Fruit fly (Drosophila melanogaster) whole organism, embryonic: ENCODE measurements around the gene SerRS.
A peak's percentile ranks its signal among the peaks of the same experiment; 100 is the strongest.

Source experiments
- Atf6 ChIP-seq: fragments of 200-800 bp; sonication (Bioruptor generic); IDR thresholded peaks from 2 replicates; pipeline ENCODE4 v1.3.6; 2022; ENCODE audit warnings: missing biosample characterization, missing genetic modification characterization
- Bgb ChIP-seq: fragments of 200-800 bp; sonication (Bioruptor generic); IDR thresholded peaks from 2 replicates; pipeline ENCODE4 v1.3.6; 2022; ENCODE audit warnings: missing biosample characterization, missing genetic modification characterization; ENCODE audit not compliant: partially characterized antibody
- CG1024 ChIP-seq: fragments of 200-800 bp; sonication (Bioruptor generic); IDR thresholded peaks from 2 replicates; pipeline ENCODE4 v1.3.6; 2022; ENCODE audit warnings: missing biosample characterization, missing genetic modification characterization
- CG11093 ChIP-seq: fragments of 200-800 bp; sonication (Bioruptor generic); IDR thresholded peaks from 3 replicates; pipeline ENCODE4 v1.3.6; 2022; ENCODE audit warnings: missing biosample characterization, missing genetic modification characterization
- CG11723 ChIP-seq: fragments of 200-800 bp; sonication (Bioruptor generic); optimal IDR thresholded peaks from 2 replicates; lab custom pipeline; 2017; ENCODE audit warnings: missing biosample characterization, mild to moderate bottlenecking, missing genetic modification characterization
- CG13296 ChIP-seq: fragments of 200-800 bp; sonication (Bioruptor generic); optimal IDR thresholded peaks from 3 replicates; lab custom pipeline; 2018; ENCODE audit warnings: missing biosample characterization, mild to moderate bottlenecking, missing genetic modification characterization
- CG18011 ChIP-seq: fragments of 200-800 bp; sonication (Bioruptor generic); optimal IDR thresholded peaks from 2 replicates; lab custom pipeline; 2017; ENCODE audit warnings: missing biosample characterization, missing genetic modification characterization, mild to moderate bottlenecking, moderate library complexity, missing genotype
- CG2889 ChIP-seq: fragments of 200-800 bp; sonication (Bioruptor generic); IDR thresholded peaks from 3 replicates; pipeline ENCODE4 v1.3.6; 2022; ENCODE audit warnings: missing biosample characterization, missing genetic modification characterization
- CG30020 ChIP-seq: fragments of 200-800 bp; optimal IDR thresholded peaks from 2 replicates; lab custom pipeline; 2019; ENCODE audit warnings: missing biosample characterization, mild to moderate bottlenecking, missing genetic modification characterization, moderate library complexity
- CG3065 ChIP-seq: fragments of 200-800 bp; sonication (Bioruptor generic); optimal IDR thresholded peaks from 2 replicates; lab custom pipeline; 2016; ENCODE audit warnings: missing biosample characterization, missing genetic modification characterization
- CG3838 ChIP-seq: fragments of 200-800 bp; sonication (Bioruptor generic); optimal IDR thresholded peaks from 3 replicates; lab custom pipeline; 2016; ENCODE audit warnings: missing biosample characterization, missing genetic modification characterization
- CG4328 ChIP-seq: fragments of 200-800 bp; sonication (Bioruptor generic); optimal IDR thresholded peaks from 3 replicates; lab custom pipeline; 2017; ENCODE audit warnings: missing biosample characterization, missing genetic modification reagents, missing genetic modification characterization
- CG4707 ChIP-seq: fragments of 200-800 bp; sonication (Bioruptor generic); optimal IDR thresholded peaks from 2 replicates; lab custom pipeline; 2018; ENCODE audit warnings: missing biosample characterization, mild to moderate bottlenecking, missing genetic modification characterization, moderate library complexity
- CG5180 ChIP-seq: fragments of 200-800 bp; sonication (Bioruptor generic); optimal IDR thresholded peaks from 3 replicates; lab custom pipeline; 2017; ENCODE audit warnings: missing biosample characterization, missing genetic modification characterization, mild to moderate bottlenecking, moderate library complexity, missing genetic modification reagents
- CG6272 ChIP-seq: fragments of 200-800 bp; sonication (Bioruptor generic); IDR thresholded peaks from 2 replicates; pipeline ENCODE4 v1.3.6; 2022; ENCODE audit warnings: missing biosample characterization, missing genetic modification characterization
- CG6854 ChIP-seq: fragments of 200-800 bp; sonication (Bioruptor generic); optimal IDR thresholded peaks from 3 replicates; lab custom pipeline; 2017; ENCODE audit warnings: missing biosample characterization, mild to moderate bottlenecking, missing genetic modification characterization
- Chrac-16 ChIP-seq: fragments of 200-800 bp; sonication (Bioruptor generic); optimal IDR thresholded peaks from 3 replicates; lab custom pipeline; 2016; ENCODE audit warnings: missing biosample characterization, missing genetic modification characterization
- Dbx ChIP-seq: fragments of 200-800 bp; sonication (Bioruptor generic); IDR thresholded peaks from 3 replicates; pipeline ENCODE4 v1.3.6; 2022; ENCODE audit warnings: missing biosample characterization, missing genetic modification characterization
- Deaf1 ChIP-seq: fragments of 200-800 bp; optimal IDR thresholded peaks from 3 replicates; lab custom pipeline; 2019; ENCODE audit warnings: missing biosample characterization, mild to moderate bottlenecking, missing genetic modification characterization, moderate library complexity
- Ets65A ChIP-seq: fragments of 200-800 bp; sonication (Bioruptor generic); peaks from one replicate; lab custom pipeline; 2016; ENCODE audit warnings: missing biosample characterization, missing genetic modification characterization
- H15 ChIP-seq: fragments of 200-800 bp; sonication (Bioruptor generic); IDR thresholded peaks from 3 replicates; pipeline ENCODE4 v1.3.6; 2022; ENCODE audit warnings: missing biosample characterization, missing genetic modification characterization
- Hr3 ChIP-seq: fragments of 200-800 bp; sonication (Bioruptor generic); optimal IDR thresholded peaks from 3 replicates; lab custom pipeline; 2016; ENCODE audit warnings: missing biosample characterization, missing genetic modification characterization
- MTF-1 ChIP-seq: fragments of 200-800 bp; sonication (Bioruptor generic); optimal IDR thresholded peaks from 2 replicates; lab custom pipeline; 2018; ENCODE audit warnings: missing biosample characterization, mild to moderate bottlenecking, missing genetic modification characterization, borderline replicate concordance
- Mad ChIP-seq: fragments of 200-800 bp; sonication (Bioruptor generic); optimal IDR thresholded peaks from 2 replicates; lab custom pipeline; 2016; ENCODE audit warnings: missing biosample characterization, missing genetic modification characterization
- Nf-YA ChIP-seq: fragments of 200-800 bp; sonication (Bioruptor generic); IDR thresholded peaks from 2 replicates; pipeline ENCODE4 v1.3.6; 2022; ENCODE audit warnings: missing biosample characterization, missing genetic modification characterization
- PHDP ChIP-seq: fragments of 200-800 bp; sonication (Bioruptor generic); optimal IDR thresholded peaks from 3 replicates; lab custom pipeline; 2018; ENCODE audit warnings: missing biosample characterization, mild to moderate bottlenecking, missing genetic modification characterization, moderate library complexity
- Xbp1 ChIP-seq: fragments of 200-800 bp; sonication (Bioruptor generic); optimal IDR thresholded peaks from 3 replicates; lab custom pipeline; 2016; ENCODE audit warnings: missing biosample characterization, mild to moderate bottlenecking, missing genetic modification characterization
- bowl ChIP-seq: fragments of 200-800 bp; sonication (Bioruptor generic); IDR thresholded peaks from 2 replicates; pipeline ENCODE4 v1.3.6; 2022; ENCODE audit warnings: missing biosample characterization, missing genetic modification characterization
- corto ChIP-seq: fragments of 200-800 bp; sonication (Bioruptor generic); optimal IDR thresholded peaks from 2 replicates; lab custom pipeline; 2016; ENCODE audit warnings: missing biosample characterization, mild to moderate bottlenecking, missing genetic modification characterization, moderate library complexity
- ems ChIP-seq: fragments of 200-800 bp; sonication (Bioruptor generic); optimal IDR thresholded peaks from 3 replicates; lab custom pipeline; 2016; ENCODE audit warnings: missing biosample characterization, missing genetic modification characterization
- esg ChIP-seq: fragments of 200-800 bp; sonication (Bioruptor generic); conservative IDR thresholded peaks from 2 replicates; pipeline ENCODE4 v1.3.6; 2022; ENCODE audit warnings: missing biosample characterization, missing genetic modification characterization
- fd96Cb ChIP-seq: fragments of 200-800 bp; sonication (Bioruptor generic); optimal IDR thresholded peaks from 2 replicates; lab custom pipeline; 2018; ENCODE audit warnings: missing biosample characterization, mild to moderate bottlenecking, missing genetic modification characterization, moderate library complexity
- fru ChIP-seq: fragments of >200 bp; optimal IDR thresholded peaks from 2 replicates; lab custom pipeline; 2017
- gce ChIP-seq: fragments of 200-800 bp; sonication (Bioruptor generic); IDR thresholded peaks from 3 replicates; pipeline ENCODE4 v1.3.6; 2022; ENCODE audit warnings: missing biosample characterization, missing genetic modification characterization
- ken ChIP-seq: fragments of 200-800 bp; sonication (Bioruptor generic); IDR thresholded peaks from 3 replicates; pipeline ENCODE4 v1.3.6; 2022; ENCODE audit warnings: missing biosample characterization, missing genetic modification characterization
- mirr ChIP-seq: fragments of 200-800 bp; sonication (Bioruptor generic); optimal IDR thresholded peaks from 3 replicates; lab custom pipeline; 2018; ENCODE audit warnings: missing biosample characterization, mild to moderate bottlenecking, missing genetic modification characterization
- nerfin-1 ChIP-seq: fragments of 200-800 bp; sonication (Bioruptor generic); optimal IDR thresholded peaks from 3 replicates; lab custom pipeline; 2019; ENCODE audit warnings: missing biosample characterization, mild to moderate bottlenecking, missing genetic modification characterization, moderate library complexity
- pnt ChIP-seq: fragments of 200-800 bp; sonication (Bioruptor generic); optimal IDR thresholded peaks from 3 replicates; lab custom pipeline; 2016; ENCODE audit warnings: missing biosample characterization, missing genetic modification characterization
- rib ChIP-seq: fragments of 200-800 bp; sonication (Bioruptor generic); IDR thresholded peaks from 2 replicates; pipeline ENCODE4 v1.3.6; 2022; ENCODE audit warnings: missing biosample characterization, missing genetic modification characterization
- sens ChIP-seq: fragments of 200-800 bp; sonication (Bioruptor generic); peaks from one replicate; lab custom pipeline; 2016; ENCODE audit warnings: missing biosample characterization, missing genetic modification characterization
- slbo ChIP-seq: fragments of 200-800 bp; sonication (Bioruptor generic); IDR thresholded peaks from 2 replicates; pipeline ENCODE4 v1.3.6; 2022; ENCODE audit warnings: missing biosample characterization, missing genetic modification characterization
- slou ChIP-seq: fragments of 200-800 bp; sonication (Bioruptor generic); optimal IDR thresholded peaks from 3 replicates; lab custom pipeline; 2016; ENCODE audit warnings: missing biosample characterization, missing genetic modification characterization
- slp2 ChIP-seq: fragments of 200-800 bp; sonication (Bioruptor generic); optimal IDR thresholded peaks from 2 replicates; lab custom pipeline; 2016; ENCODE audit warnings: missing biosample characterization, missing genetic modification characterization
- sna ChIP-seq: fragments of 200-800 bp; sonication (Bioruptor generic); IDR thresholded peaks from 2 replicates; pipeline ENCODE4 v1.3.6; 2022; ENCODE audit warnings: missing biosample characterization, missing genetic modification characterization; ENCODE audit not compliant: partially characterized antibody
- sr ChIP-seq: fragments of 200-800 bp; sonication (Bioruptor generic); IDR thresholded peaks from 3 replicates; pipeline ENCODE4 v1.3.6; 2022; ENCODE audit warnings: missing biosample characterization, missing genetic modification characterization
- tgo ChIP-seq: fragments of 200-800 bp; sonication (Bioruptor generic); IDR thresholded peaks from 3 replicates; pipeline ENCODE4 v1.3.6; 2022; ENCODE audit warnings: missing biosample characterization, missing genetic modification characterization
- tin ChIP-seq: fragments of 200-800 bp; sonication (Bioruptor generic); optimal IDR thresholded peaks from 3 replicates; lab custom pipeline; 2016; ENCODE audit warnings: missing biosample characterization, missing genetic modification characterization
- tio ChIP-seq: fragments of 200-800 bp; sonication (Bioruptor generic); optimal IDR thresholded peaks from 2 replicates; lab custom pipeline; 2017; ENCODE audit warnings: missing biosample characterization, missing genetic modification characterization, inconsistent platforms
- tll ChIP-seq, 2 experiments: fragments of 200-800 bp in 1 of 2; fragments of >200 bp in 1 of 2; sonication (Bioruptor generic) in 1 of 2; optimal IDR thresholded peaks; 2 replicates each; lab custom pipeline; 2017 to 2019; ENCODE audit warnings: missing biosample characterization in 2 of 2, missing genetic modification characterization in 2 of 2, mild to moderate bottlenecking in 1 of 2, moderate library complexity in 1 of 2
- twi ChIP-seq: fragments of 200-800 bp; optimal IDR thresholded peaks from 2 replicates; lab custom pipeline; 2019; ENCODE audit warnings: missing biosample characterization, mild to moderate bottlenecking, missing genetic modification characterization, moderate library complexity
- usp ChIP-seq: fragments of >200 bp; optimal IDR thresholded peaks from 2 replicates; lab custom pipeline; 2017; ENCODE audit warnings: missing biosample characterization, missing genetic modification characterization
- vvl ChIP-seq: fragments of 200-800 bp; sonication (Bioruptor generic); IDR thresholded peaks from 2 replicates; pipeline ENCODE4 v1.3.6; 2022; ENCODE audit warnings: missing biosample characterization, missing genetic modification characterization
- wek ChIP-seq: fragments of 200-800 bp; sonication (Bioruptor generic); optimal IDR thresholded peaks from 3 replicates; lab custom pipeline; 2018; ENCODE audit warnings: missing biosample characterization, mild to moderate bottlenecking, missing genetic modification characterization, moderate library complexity

The SerRS gene

dm6 chr2L:3056448-3056790 lies 19.2 kb upstream of the SerRS start, which contains the start of gene FASN1 (continued):
- no peak for TF ChIP-seq CG18011
- TF ChIP-seq Ets65A (GFP tag; lab: Kevin White, UChicago): peak; percentile 85
- no peak for TF ChIP-seq CG3838 (GFP tag; lab: Kevin White, UChicago)
- TF ChIP-seq Chrac-16 (GFP tag; lab: Kevin White, UChicago): no peak
- peak; percentile 67; the same call in 2 of the 3 replicates for TF ChIP-seq Dbx (GFP tag; lab: Robert Waterston, UW)
- no peak; the same call in 1 of the 2 replicates for TF ChIP-seq slbo (GFP tag; lab: Robert Waterston, UW)
- no peak for TF ChIP-seq usp (GFP tag; lab: Kevin White, UChicago)
- TF ChIP-seq CG2889 (GFP tag; lab: Robert Waterston, UW): no peak
- peak; percentile 23 for TF ChIP-seq CG5180 (GFP tag; lab: Kevin White, UChicago)
- no peak for TF ChIP-seq CG11093
- TF ChIP-seq CG6272: no peak
- TF ChIP-seq nerfin-1 (tag; lab: Kevin White, UChicago): peak; percentile 12
- no peak for TF ChIP-seq CG30020 (tag; lab: Kevin White, UChicago)
- peak; percentile 38; the same call in 1 of the 3 replicates for TF ChIP-seq sr
- TF ChIP-seq Mad (GFP tag; lab: Kevin White, UChicago): no peak
- TF ChIP-seq Bgb (GFP tag; lab: Robert Waterston, UW): peak; percentile 61; the same call in 1 of the 2 replicates
- no peak for TF ChIP-seq twi
- TF ChIP-seq wek (GFP tag; lab: Kevin White, UChicago): peak; percentile 28
- no peak for TF ChIP-seq pnt (GFP tag; lab: Kevin White, UChicago)
- no peak for TF ChIP-seq CG4707 (GFP tag; lab: Kevin White, UChicago)
- peak; percentile 39; the same call in 1 of the 3 replicates for TF ChIP-seq tgo (GFP tag; lab: Robert Waterston, UW)
- peak; percentile 25; the same call in 1 of the 2 replicates for TF ChIP-seq Atf6 (GFP tag; lab: Robert Waterston, UW)
- TF ChIP-seq Deaf1: peak; percentile 11
- no peak for TF ChIP-seq slp2 (GFP tag; lab: Kevin White, UChicago)
- no peak for TF ChIP-seq Hr3 (GFP tag; lab: Kevin White, UChicago)
- no peak for TF ChIP-seq CG1024 (GFP tag; lab: Robert Waterston, UW)
- TF ChIP-seq Xbp1: no peak
- TF ChIP-seq CG13296 (GFP tag; lab: Kevin White, UChicago): peak; percentile 42
- no peak for TF ChIP-seq ken
- TF ChIP-seq CG6854 (GFP tag; lab: Kevin White, UChicago): peak; percentile 4
- no peak for TF ChIP-seq PHDP
- TF ChIP-seq tio (GFP tag; lab: Kevin White, UChicago): no peak
- TF ChIP-seq Nf-YA (GFP tag; lab: Robert Waterston, UW): no peak
- TF ChIP-seq fru: no peak
- TF ChIP-seq tll (GFP tag; optimal IDR thresholded peaks at IDR 0.05; lab: Kevin White, UChicago): no peak
- no peak for TF ChIP-seq CG11723 (GFP tag; lab: Kevin White, UChicago)
- no peak for TF ChIP-seq corto (GFP tag; lab: Kevin White, UChicago)
- no peak for TF ChIP-seq ems (GFP tag; lab: Kevin White, UChicago)
- no peak for TF ChIP-seq tin
- peak; percentile 25 for TF ChIP-seq MTF-1 (GFP tag; lab: Kevin White, UChicago)
- TF ChIP-seq vvl (GFP tag; lab: Robert Waterston, UW): no peak; the same call in none of the 2 replicates
- TF ChIP-seq H15 (GFP tag; lab: Robert Waterston, UW): no peak
- TF ChIP-seq rib (GFP tag; lab: Robert Waterston, UW): no peak; the same call in 1 of the 2 replicates
- peak; percentile 40 for TF ChIP-seq CG4328
- no peak for TF ChIP-seq esg (GFP tag; lab: Robert Waterston, UW)
- no peak for TF ChIP-seq CG3065 (GFP tag; lab: Kevin White, UChicago)
- TF ChIP-seq sens: peak; percentile 43
- no peak for TF ChIP-seq slou (GFP tag; lab: Kevin White, UChicago)
- no peak for TF ChIP-seq sna (GFP tag; lab: Robert Waterston, UW)
- TF ChIP-seq gce (GFP tag; lab: Robert Waterston, UW): peak; percentile 51; the same call in 1 of the 3 replicates
- TF ChIP-seq bowl: no peak
- no peak for TF ChIP-seq fd96Cb (tag; lab: Kevin White, UChicago)
- peak; percentile 62 for TF ChIP-seq mirr
